Worm (Caenorhabditis elegans) whole organism, L4/young adult: Measurements from ENCODE around the gene srt-18.

ENCODE experiments used
- W03F9.2 ChIP-seq: fragments of 150-350 bp; optimal IDR thresholded peaks from 2 replicates; lab custom pipeline; 2014; ENCODE audit warnings: missing biosample characterization, missing genetic modification characterization
- dao-5 ChIP-seq: sonication (generic microtip); optimal IDR thresholded peaks from 2 replicates; lab custom pipeline; 2016; ENCODE audit warnings: missing genotype, missing genetic modification characterization, moderate library complexity, missing compliant biosample characterization
- him-1 ChIP-seq: sonication (generic microtip); optimal IDR thresholded peaks from 2 replicates; lab custom pipeline; 2016; ENCODE audit warnings: missing genotype, missing genetic modification reagents, missing genetic modification characterization, missing compliant biosample characterization

ce11 chrV:9016479-9016878 lies 1.0 kb upstream of the srt-18 start, which contains the start of gene oac-40:
- TF ChIP-seq him-1 (tag; lab: Kevin White, UChicago): no peak
- no peak for TF ChIP-seq W03F9.2 (tag; lab: Kevin White, UChicago)
- TF ChIP-seq dao-5 (tag; lab: Kevin White, UChicago): no peak
